Worm (Caenorhabditis elegans) whole organism, late embryonic: ENCODE data around the gene mcm-2.

ENCODE experiments used
- C38D4.7 ChIP-seq: fragments of 200-800 bp; sonication (Bioruptor generic); optimal IDR thresholded peaks from 2 replicates; lab custom pipeline; 2018; ENCODE audit warnings: mild to moderate bottlenecking, missing genetic modification characterization, moderate library complexity, missing compliant biosample characterization
- K09A11.1 ChIP-seq: sonication (generic microtip); optimal IDR thresholded peaks from 2 replicates; lab custom pipeline; 2017; ENCODE audit warnings: antibody characterized with exemption, mild to moderate bottlenecking, missing genetic modification characterization, missing compliant biosample characterization; ENCODE audit not compliant: insufficient read depth
- T23F11.4 ChIP-seq: fragments of 200-800 bp; sonication (Bioruptor generic); optimal IDR thresholded peaks from 2 replicates; lab custom pipeline; 2018; ENCODE audit warnings: mild to moderate bottlenecking, missing genetic modification characterization, missing compliant biosample characterization
- Y22D7AL.16 ChIP-seq: sonication (generic microtip); optimal IDR thresholded peaks from 2 replicates; lab custom pipeline; 2016; ENCODE audit warnings: missing genetic modification characterization, missing compliant biosample characterization
- ahr-1 ChIP-seq: sonication (generic microtip); optimal IDR thresholded peaks from 2 replicates; lab custom pipeline; 2016; ENCODE audit warnings: missing genetic modification characterization, missing compliant biosample characterization
- ceh-14 ChIP-seq: sonication (generic microtip); optimal IDR thresholded peaks from 2 replicates; lab custom pipeline; 2016; ENCODE audit warnings: missing genotype, missing genetic modification characterization, missing compliant biosample characterization
- ceh-22 ChIP-seq: sonication (generic microtip); optimal IDR thresholded peaks from 2 replicates; lab custom pipeline; 2017; ENCODE audit warnings: missing biosample characterization, missing genetic modification characterization
- ceh-45 ChIP-seq: fragments of 200-800 bp; sonication (Bioruptor generic); IDR thresholded peaks from 2 replicates; pipeline ENCODE4 v1.3.6; 2022; ENCODE audit warnings: missing genetic modification reagents, missing genetic modification characterization, missing compliant biosample characterization
- ceh-48 ChIP-seq: sonication (generic microtip); optimal IDR thresholded peaks from 2 replicates; lab custom pipeline; 2016; ENCODE audit warnings: missing genetic modification characterization, inconsistent platforms, missing compliant biosample characterization
- che-1 ChIP-seq: sonication (generic microtip); optimal IDR thresholded peaks from 2 replicates; lab custom pipeline; 2016; ENCODE audit warnings: mild to moderate bottlenecking, missing genetic modification characterization, missing compliant biosample characterization
- dve-1 ChIP-seq: sonication (generic microtip); optimal IDR thresholded peaks from 2 replicates; lab custom pipeline; 2017; ENCODE audit warnings: antibody characterized with exemption, mild to moderate bottlenecking, missing genetic modification characterization, missing compliant biosample characterization
- elt-2 ChIP-seq: sonication (generic microtip); optimal IDR thresholded peaks from 2 replicates; lab custom pipeline; 2016; ENCODE audit warnings: missing genetic modification reagents, missing genetic modification characterization, missing compliant biosample characterization
- eyg-1 ChIP-seq: sonication (generic microtip); optimal IDR thresholded peaks from 2 replicates; lab custom pipeline; 2016; ENCODE audit warnings: missing genotype, missing genetic modification characterization, missing compliant biosample characterization
- fkh-10 ChIP-seq: fragments of 150-350 bp; optimal IDR thresholded peaks from 2 replicates; lab custom pipeline; 2014; ENCODE audit warnings: missing biosample characterization, missing genetic modification reagents, missing genetic modification characterization
- fkh-6 ChIP-seq: sonication (generic microtip); optimal IDR thresholded peaks from 2 replicates; lab custom pipeline; 2016; ENCODE audit warnings: missing genetic modification characterization, missing compliant biosample characterization
- gmeb-2 ChIP-seq: sonication (generic microtip); optimal IDR thresholded peaks from 2 replicates; lab custom pipeline; 2016; ENCODE audit warnings: missing genetic modification characterization, inconsistent platforms, missing compliant biosample characterization
- hlh-13 ChIP-seq: fragments of 200-800 bp; sonication (Bioruptor generic); optimal IDR thresholded peaks from 2 replicates; lab custom pipeline; 2018; ENCODE audit warnings: mild to moderate bottlenecking, missing genetic modification characterization, missing compliant biosample characterization
- hlh-15 ChIP-seq: sonication (generic microtip); optimal IDR thresholded peaks from 2 replicates; lab custom pipeline; 2016; ENCODE audit warnings: missing genetic modification characterization, missing compliant biosample characterization
- hlh-30 ChIP-seq: sonication (generic microtip); optimal IDR thresholded peaks from 2 replicates; lab custom pipeline; 2017; ENCODE audit warnings: antibody characterized with exemption, missing genetic modification characterization, missing compliant biosample characterization; ENCODE audit not compliant: insufficient read depth
- madf-2 ChIP-seq: sonication (generic microtip); optimal IDR thresholded peaks from 2 replicates; lab custom pipeline; 2017; ENCODE audit warnings: missing genetic modification characterization, missing compliant biosample characterization
- npax-4 ChIP-seq: sonication (generic microtip); optimal IDR thresholded peaks from 2 replicates; lab custom pipeline; 2016; ENCODE audit warnings: missing genetic modification characterization, missing compliant biosample characterization
- odd-2 ChIP-seq: sonication (generic microtip); optimal IDR thresholded peaks from 2 replicates; lab custom pipeline; 2017; ENCODE audit warnings: antibody characterized with exemption, mild to moderate bottlenecking, missing genetic modification characterization, missing compliant biosample characterization
- pat-9 ChIP-seq: fragments of 200-800 bp; sonication (Bioruptor generic); optimal IDR thresholded peaks from 2 replicates; lab custom pipeline; 2018; ENCODE audit warnings: mild to moderate bottlenecking, missing genetic modification characterization, moderate library complexity, missing compliant biosample characterization
- pha-2 ChIP-seq: sonication (generic microtip); optimal IDR thresholded peaks from 2 replicates; lab custom pipeline; 2017; ENCODE audit warnings: mild to moderate bottlenecking, missing genetic modification characterization, missing compliant biosample characterization
- pha-4 ChIP-seq: fragments of 150-350 bp; optimal IDR thresholded peaks from 2 replicates; lab custom pipeline; 2018; ENCODE audit warnings: missing biosample characterization, missing genetic modification reagents, missing genetic modification characterization
- pros-1 ChIP-seq: fragments of 150-350 bp; optimal IDR thresholded peaks from 2 replicates; lab custom pipeline; 2014; ENCODE audit warnings: missing biosample characterization, missing genetic modification reagents, missing genetic modification characterization
- rnt-1 ChIP-seq: sonication (generic microtip); optimal IDR thresholded peaks from 2 replicates; lab custom pipeline; 2016; ENCODE audit warnings: missing genetic modification characterization, missing compliant biosample characterization
- sox-2 ChIP-seq: fragments of 200-800 bp; sonication (Bioruptor generic); IDR thresholded peaks from 2 replicates; pipeline ENCODE4 v1.3.6; 2022; ENCODE audit warnings: missing genetic modification reagents, missing genetic modification characterization, missing compliant biosample characterization
- tbx-2 ChIP-seq: sonication (generic microtip); optimal IDR thresholded peaks from 2 replicates; lab custom pipeline; 2016; ENCODE audit warnings: missing genetic modification characterization, missing compliant biosample characterization
- unc-3 ChIP-seq, 2 experiments: fragments of 200-800 bp in 1 of 2; sonication (Bioruptor generic) in 1 of 2; sonication (generic microtip) in 1 of 2; conservative IDR thresholded peaks in 1 of 2; optimal IDR thresholded peaks in 1 of 2; 2 replicates each; pipeline versions ENCODE4 v1.3.6 to Lab custom; 2016 to 2022; ENCODE audit warnings: missing compliant biosample characterization in 2 of 2, missing genetic modification characterization in 2 of 2, missing genetic modification reagents in 1 of 2
- unc-42 ChIP-seq: sonication (generic microtip); optimal IDR thresholded peaks from 2 replicates; lab custom pipeline; 2016; ENCODE audit warnings: missing genotype, missing genetic modification characterization, missing compliant biosample characterization
- unc-86 ChIP-seq: sonication (generic microtip); optimal IDR thresholded peaks from 2 replicates; lab custom pipeline; 2016; ENCODE audit warnings: missing genetic modification characterization, missing compliant biosample characterization

Gene mcm-2

DNA sequence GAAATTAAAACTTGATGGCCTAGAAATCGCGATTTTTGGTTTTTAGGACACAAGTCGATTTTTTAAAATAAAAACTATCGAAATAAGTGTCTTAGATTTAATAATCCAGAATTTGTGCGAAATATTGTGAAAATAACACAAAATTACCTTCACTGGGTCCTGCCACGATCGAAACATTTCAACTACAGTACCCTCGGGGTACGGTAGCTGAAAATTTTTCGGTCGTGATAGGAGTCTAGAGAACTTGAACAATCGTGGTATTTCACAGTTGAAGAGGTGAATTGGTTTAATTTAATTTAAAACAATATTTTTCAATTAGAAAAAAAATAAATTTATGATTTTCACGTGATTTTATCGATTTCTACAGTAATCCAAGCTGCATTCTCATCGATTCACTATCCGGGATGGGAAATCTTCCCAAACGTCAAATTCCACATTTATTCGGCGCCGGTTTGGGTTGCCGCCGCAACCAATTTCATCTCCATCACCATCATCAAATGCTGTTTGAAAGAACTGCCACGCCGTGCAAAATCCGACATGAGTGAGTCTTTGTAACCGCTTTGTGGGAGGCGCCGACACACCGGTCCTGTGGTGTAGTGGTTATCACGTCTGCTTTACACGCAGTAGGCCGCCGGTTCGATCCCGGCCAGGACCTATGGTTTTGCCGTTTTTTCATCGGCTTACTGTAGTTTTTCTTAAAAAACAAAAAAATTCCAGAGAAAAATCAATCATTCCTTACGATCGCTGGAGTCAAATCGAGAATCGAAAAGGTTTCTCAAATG, 47.4 kb downstream of the mcm-2 start (continued):
- TF ChIP-seq hlh-13 (GFP tag; lab: Kevin White, UChicago) (peak; percentile 48), hlh-30 (tag; lab: Kevin White, UChicago) (no peak), che-1 (peak; percentile 54), T23F11.4 (GFP tag; lab: Kevin White, UChicago) (peak; percentile 34), rnt-1 (tag; lab: Kevin White, UChicago) (peak; percentile 58), sox-2 (GFP tag; lab: Robert Waterston, UW) (peak; percentile 5; the same call in 1 of the 2 replicates), pha-2 (tag; lab: Kevin White, UChicago) (peak; percentile 23), unc-42 (peak; percentile 1), C38D4.7 (GFP tag; lab: Kevin White, UChicago) (peak; percentile 42), ahr-1 (tag; lab: Kevin White, UChicago) (no peak), tbx-2 (tag; lab: Kevin White, UChicago) (peak; percentile 38), elt-2 (tag; lab: Kevin White, UChicago) (peak; percentile 65), pros-1 (tag; lab: Kevin White, UChicago) (no peak), madf-2 (peak; percentile 11), hlh-15 (tag; lab: Kevin White, UChicago) (peak; percentile 8), eyg-1 (tag; lab: Kevin White, UChicago) (no peak), ceh-45 (GFP tag; lab: Robert Waterston, UW) (no peak), ceh-48 (tag; lab: Kevin White, UChicago) (peak; percentile 40), K09A11.1 (tag; lab: Kevin White, UChicago) (peak; percentile 36), fkh-10 (no peak), Y22D7AL.16 (tag; lab: Kevin White, UChicago) (peak; percentile 3), gmeb-2 (tag; lab: Kevin White, UChicago) (peak; percentile 53), unc-86 (peak; percentile 39)

DNA sequence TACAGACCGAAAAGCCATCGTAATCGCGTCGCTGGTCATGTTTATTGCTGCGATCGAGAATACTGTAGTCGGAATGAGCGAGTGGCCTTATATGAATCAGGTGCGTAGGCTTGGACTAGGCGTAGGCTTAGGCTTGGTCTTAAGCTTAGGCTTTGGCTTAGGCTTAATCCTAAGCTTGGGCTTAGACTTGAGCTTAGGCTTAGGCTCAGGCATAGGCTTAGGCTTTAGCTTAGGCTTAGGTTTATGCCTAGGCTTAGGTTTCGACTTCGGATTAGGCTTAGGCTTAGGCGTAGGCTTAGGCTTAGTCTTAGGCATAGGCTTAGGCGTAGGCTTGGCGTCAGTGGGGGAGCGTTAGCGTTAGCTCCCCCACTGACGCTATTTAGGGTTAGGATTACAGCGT, 51.6 kb downstream of the mcm-2 start:
- TF ChIP-seq tbx-2 (tag; lab: Kevin White, UChicago) (no peak), dve-1 (tag; lab: Kevin White, UChicago) (peak; percentile 82)
- TF ChIP-seq, all 69 proteins: peak for 1

DNA sequence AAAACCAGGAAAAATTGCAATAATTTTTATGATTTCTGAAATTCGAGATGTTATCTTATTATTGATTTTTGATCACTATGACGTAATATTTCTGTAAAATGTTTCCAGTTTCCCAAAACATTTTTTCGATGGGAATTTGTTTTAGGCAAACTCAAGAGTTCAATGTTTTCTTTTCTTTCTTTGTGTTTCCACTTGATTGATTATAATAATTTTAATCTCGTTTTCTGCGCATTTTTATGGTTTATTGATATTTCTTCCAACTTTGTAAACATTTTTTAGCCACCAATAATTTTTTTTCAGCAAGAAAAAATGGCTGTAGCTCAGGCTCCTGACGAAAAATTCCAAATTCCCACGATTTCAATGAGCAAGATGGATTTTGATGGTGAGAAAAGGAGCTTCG, 52.2 kb downstream of the mcm-2 start, which contains the start of gene W03C9.6:
TSS of gene W03C9.6 (plus strand) at position 301 of the 400 bp plus-strand sequence.
- no peak for TF ChIP-seq Y22D7AL.16 (tag; lab: Kevin White, UChicago)
- TF ChIP-seq, all 69 proteins: peak for 0

DNA sequence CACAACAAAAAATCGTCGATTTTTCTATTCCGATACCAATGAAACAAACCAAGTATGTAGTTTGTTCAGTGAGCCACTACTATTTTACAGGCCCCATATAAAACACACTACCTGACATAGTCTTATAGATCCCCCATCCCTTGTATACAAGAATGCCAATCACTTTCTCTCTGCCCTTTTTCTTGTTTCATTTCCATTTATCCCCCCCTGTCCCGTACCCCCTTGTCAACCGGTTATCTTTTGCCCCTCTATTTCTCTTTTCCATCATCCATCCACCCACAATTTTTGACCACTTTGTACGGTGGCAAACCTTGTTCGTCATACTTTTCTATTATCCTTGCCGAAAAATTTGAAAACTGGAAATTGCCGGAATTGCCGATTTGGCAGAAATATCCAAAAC, 53.5 kb downstream of the mcm-2 start:
- TF ChIP-seq C38D4.7 (GFP tag; lab: Kevin White, UChicago) (no peak), madf-2 (no peak), hlh-15 (tag; lab: Kevin White, UChicago) (no peak), hlh-30 (tag; lab: Kevin White, UChicago) (no peak), unc-42 (no peak), odd-2 (tag; lab: Kevin White, UChicago) (no peak), ceh-22 (tag; lab: Kevin White, UChicago) (no peak), unc-3 (GFP tag; conservative IDR thresholded peaks at IDR 0.05; lab: Robert Waterston, UW) (no peak), unc-3 (tag; optimal IDR thresholded peaks at IDR 0.05; lab: Kevin White, UChicago) (no peak), pha-4 (no peak), npax-4 (tag; lab: Kevin White, UChicago) (no peak), ceh-14 (tag; lab: Kevin White, UChicago) (no peak), rnt-1 (tag; lab: Kevin White, UChicago) (no peak), fkh-6 (tag; lab: Kevin White, UChicago) (no peak), pat-9 (tag; lab: Kevin White, UChicago) (no peak)
- TF ChIP-seq, all 69 proteins: peak for 0
